Worm (Caenorhabditis elegans): ENCODE data around the gene R10D12.7.

DNA sequence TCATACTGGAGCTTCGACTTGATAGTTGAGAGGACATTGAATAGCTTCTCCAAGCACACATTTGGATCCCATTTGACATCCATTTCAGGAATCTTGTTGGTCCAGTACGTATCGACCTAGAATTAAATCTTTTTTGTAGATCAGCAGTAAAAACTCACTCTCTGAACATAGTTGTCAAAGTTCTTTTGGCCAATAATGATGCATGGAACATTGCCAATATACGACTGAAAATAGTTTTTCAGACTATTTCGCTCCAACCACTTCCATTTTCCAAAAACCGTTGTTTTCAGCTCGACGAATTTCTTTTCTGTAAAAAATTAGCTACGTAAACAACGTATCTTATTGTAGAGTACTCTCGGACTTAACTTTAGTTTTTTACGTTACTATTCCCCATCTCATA lies 31.8 kb downstream of the R10D12.7 start:
- TF ChIP-seq B0310.2 (tag; optimal IDR thresholded peaks at IDR 0.05) (no peak), tbx-11 (GFP tag; IDR thresholded peaks at IDR 0.05) (no peak), ceh-13 (GFP tag; optimal IDR thresholded peaks at IDR 0.05) (no peak), ama-1 (optimal IDR thresholded peaks at IDR 0.05) (no peak), F13C5.2 (tag; optimal IDR thresholded peaks at IDR 0.05) (no peak), flt-1 (GFP tag; IDR thresholded peaks at IDR 0.05) (no peak), hmbx-1 (tag; optimal IDR thresholded peaks at IDR 0.05) (no peak), pes-1 (GFP tag; IDR thresholded peaks at IDR 0.05) (no peak), ceh-36 (tag; optimal IDR thresholded peaks at IDR 0.05) (no peak), ets-7 (tag; optimal IDR thresholded peaks at IDR 0.05) (no peak), sea-1 (GFP tag; conservative IDR thresholded peaks at IDR 0.05) (no peak), tra-4 (tag; optimal IDR thresholded peaks at IDR 0.05) (no peak), tbx-37 (GFP tag; conservative IDR thresholded peaks at IDR 0.05) (no peak), scrt-1 (GFP tag; IDR thresholded peaks at IDR 0.05) (no peak)

All from whole organism, early embryonic.